Worm (Caenorhabditis elegans) whole organism, L3 larva: ENCODE results near the gene hlh-26.

ENCODE experiments used
- elt-2 ChIP-seq: sonication (generic microtip); optimal IDR thresholded peaks from 2 replicates; lab custom pipeline; 2016; ENCODE audit warnings: missing genetic modification reagents, mild to moderate bottlenecking, missing genetic modification characterization, missing compliant biosample characterization
- fos-1 ChIP-seq: fragments of 150-350 bp; optimal IDR thresholded peaks from 2 replicates; lab custom pipeline; 2014; ENCODE audit warnings: missing biosample characterization, missing genetic modification characterization
- lin-39 ChIP-seq: fragments of 150-350 bp; optimal IDR thresholded peaks from 2 replicates; lab custom pipeline; 2018; ENCODE audit warnings: missing biosample characterization, missing genetic modification reagents, missing genetic modification characterization
- nhr-28 ChIP-seq: fragments of 150-350 bp; optimal IDR thresholded peaks from 2 replicates; lab custom pipeline; 2014; ENCODE audit warnings: missing biosample characterization, missing genetic modification characterization
- pha-4 ChIP-seq: fragments of 150-350 bp; optimal IDR thresholded peaks from 2 replicates; lab custom pipeline; 2014; ENCODE audit warnings: missing biosample characterization, missing genetic modification reagents, missing genetic modification characterization
- unc-62 ChIP-seq: fragments of 150-350 bp; sonication (generic microtip); optimal IDR thresholded peaks from 4 replicates; lab custom pipeline; 2014; ENCODE audit warnings: missing biosample characterization, missing genetic modification reagents, missing genetic modification characterization

ce11 chrII:5582309-5582708 is 48.8 kb upstream of the hlh-26 start, which contains the start of gene T25E4.2:
- TF ChIP-seq lin-39 (tag; lab: Kevin White, UChicago) (no peak), nhr-28 (tag; lab: Kevin White, UChicago) (no peak), unc-62 (GFP tag; lab: Kevin White, UChicago) (no peak), elt-2 (no peak), fos-1 (tag; lab: Kevin White, UChicago) (no peak), pha-4 (tag; lab: Kevin White, UChicago) (no peak)
